Worm (Caenorhabditis elegans): ENCODE measurements around the gene F47D12.7.

DNA sequence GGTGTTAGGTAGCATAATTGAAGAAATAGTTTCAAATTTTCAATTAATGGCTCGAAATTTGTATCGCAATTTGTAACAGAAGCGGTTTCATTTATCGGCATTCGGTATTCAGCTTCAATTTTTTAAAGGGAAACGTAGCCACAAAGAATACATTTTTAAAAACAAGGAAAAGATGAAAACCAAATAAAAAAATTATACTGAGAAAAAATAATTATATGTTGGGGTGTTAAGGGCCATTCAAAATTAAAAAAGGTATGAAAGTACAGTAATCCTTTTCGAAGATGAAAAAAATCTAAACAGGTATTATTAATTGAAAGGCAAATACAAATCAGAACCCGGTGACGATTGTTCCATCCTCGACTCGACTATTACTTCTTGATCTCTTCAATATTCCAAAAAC, 37.6 kb downstream of the F47D12.7 start, which contains the start of gene srg-1:
- TF ChIP-seq flt-1 (GFP tag; IDR thresholded peaks at IDR 0.05) (no peak), T22C8.4 (GFP tag; IDR thresholded peaks at IDR 0.05) (no peak), ztf-23 (GFP tag; IDR thresholded peaks at IDR 0.05) (no peak), klf-2 (GFP tag; conservative IDR thresholded peaks at IDR 0.05) (no peak), cog-1 (tag; optimal IDR thresholded peaks at IDR 0.05) (no peak), ztf-29 (GFP tag; IDR thresholded peaks at IDR 0.05) (no peak), tab-1 (GFP tag; IDR thresholded peaks at IDR 0.05) (no peak), ref-1 (GFP tag; conservative IDR thresholded peaks at IDR 0.05) (no peak), med-1 (GFP tag; optimal IDR thresholded peaks at IDR 0.05; ENCODE audit: insufficient read depth) (no peak)

Measured in whole organism, midembryonic.